Fruit fly (Drosophila melanogaster): ENCODE measurements around the gene CG8117.
A peak's percentile ranks its signal among the peaks of the same experiment; 100 is the strongest.

CG8117 gene

DNA sequence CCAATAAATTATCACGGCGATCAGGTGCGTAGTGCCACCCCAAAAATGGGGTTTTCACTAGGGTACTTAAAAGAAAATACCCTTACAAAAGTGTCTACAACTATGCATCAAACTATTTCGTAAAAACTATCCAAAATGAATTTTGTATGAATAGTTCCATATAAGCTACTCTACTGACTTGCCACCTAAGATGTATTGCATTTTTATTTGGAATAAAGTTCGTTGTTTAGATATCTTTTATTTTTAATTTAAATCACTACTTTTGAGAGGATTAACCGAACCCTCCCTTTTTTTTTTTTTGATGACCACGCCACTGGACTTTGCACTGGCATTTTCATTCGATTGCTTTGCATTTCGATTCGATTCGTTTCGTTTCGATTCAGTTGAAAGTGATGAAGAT lies 5.5 kb downstream of the CG8117 start:
- TF ChIP-seq CrebA (GFP tag; optimal IDR thresholded peaks at IDR 0.05; ENCODE audit: borderline replicate concordance): no peak
- no peak for TF ChIP-seq pan (optimal IDR thresholded peaks at IDR 0.05)
- peak in 1 of 2 experiments; percentile 7 for TF ChIP-seq foxo (GFP tag; optimal IDR thresholded peaks at IDR 0.05)

DNA sequence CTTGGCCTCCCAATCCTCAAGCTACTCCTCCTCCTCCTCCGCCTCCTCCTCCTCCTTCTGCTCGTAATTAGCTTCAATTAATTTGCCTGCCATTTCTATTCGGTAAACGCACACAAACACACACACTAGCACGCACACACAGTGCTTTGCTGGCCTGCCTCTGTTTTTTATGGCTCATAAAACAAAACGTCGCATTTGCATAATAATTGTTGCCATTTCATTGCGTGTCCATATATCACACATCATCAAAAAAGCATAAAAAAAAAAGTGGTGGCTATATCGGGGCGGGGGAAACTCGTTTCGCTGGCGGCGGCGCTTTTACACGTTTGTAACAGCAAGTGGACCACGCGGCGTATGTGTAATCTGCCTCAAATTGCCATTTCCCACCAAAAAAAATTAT lies 7.5 kb downstream of the CG8117 start:
- TF ChIP-seq sv (GFP tag; optimal IDR thresholded peaks at IDR 0.05) (no peak), usp (GFP tag; optimal IDR thresholded peaks at IDR 0.05) (no peak), Myc (optimal IDR thresholded peaks at IDR 0.05) (no peak)

dm6 chrX:15653364-15653809 lies 9.4 kb downstream of the CG8117 start:
- TF ChIP-seq sv (GFP tag; optimal IDR thresholded peaks at IDR 0.05) (no peak), dsf (GFP tag; optimal IDR thresholded peaks at IDR 0.05; ENCODE audit: borderline replicate concordance) (no peak), h (GFP tag; optimal IDR thresholded peaks at IDR 0.05) (peak; percentile 17), br (GFP tag; optimal IDR thresholded peaks at IDR 0.05) (no peak), N (GFP tag; optimal IDR thresholded peaks at IDR 0.05) (no peak), Dfd (GFP tag; optimal IDR thresholded peaks at IDR 0.05) (no peak), dl (GFP tag; optimal IDR thresholded peaks at IDR 0.05; ENCODE audit: insufficient read depth in 1 of 2, partially characterized antibody in 2 of 2) (no peak), brk (GFP tag; optimal IDR thresholded peaks at IDR 0.05) (no peak), Hnf4 (GFP tag; optimal IDR thresholded peaks at IDR 0.05) (peak; percentile 4), Myc (optimal IDR thresholded peaks at IDR 0.05) (peak; percentile 68), Rel (GFP tag; optimal IDR thresholded peaks at IDR 0.05) (no peak), Rel (tag; optimal IDR thresholded peaks at IDR 0.05) (no peak), Vsx2 (GFP tag; optimal IDR thresholded peaks at IDR 0.05; ENCODE audit: partially characterized antibody) (peak; percentile 80), OdsH (GFP tag; optimal IDR thresholded peaks at IDR 0.05) (no peak), CG9705 (GFP tag; optimal IDR thresholded peaks at IDR 0.05) (no peak), woc (GFP tag; optimal IDR thresholded peaks at IDR 0.05) (no peak), sage (GFP tag; optimal IDR thresholded peaks at IDR 0.05) (no peak), dmrt93B (GFP tag; optimal IDR thresholded peaks at IDR 0.05) (no peak), Sp1 (GFP tag; optimal IDR thresholded peaks at IDR 0.05) (no peak), CG32264 (GFP tag; optimal IDR thresholded peaks at IDR 0.05) (no peak), foxo (GFP tag; optimal IDR thresholded peaks at IDR 0.05) (peak in 1 of 2 experiments; percentile 28), psq (GFP tag; optimal IDR thresholded peaks at IDR 0.05) (no peak), Dif (GFP tag; optimal IDR thresholded peaks at IDR 0.05; ENCODE audit: partially characterized antibody) (no peak), Abd-B (GFP tag; optimal IDR thresholded peaks at IDR 0.05) (no peak)

DNA sequence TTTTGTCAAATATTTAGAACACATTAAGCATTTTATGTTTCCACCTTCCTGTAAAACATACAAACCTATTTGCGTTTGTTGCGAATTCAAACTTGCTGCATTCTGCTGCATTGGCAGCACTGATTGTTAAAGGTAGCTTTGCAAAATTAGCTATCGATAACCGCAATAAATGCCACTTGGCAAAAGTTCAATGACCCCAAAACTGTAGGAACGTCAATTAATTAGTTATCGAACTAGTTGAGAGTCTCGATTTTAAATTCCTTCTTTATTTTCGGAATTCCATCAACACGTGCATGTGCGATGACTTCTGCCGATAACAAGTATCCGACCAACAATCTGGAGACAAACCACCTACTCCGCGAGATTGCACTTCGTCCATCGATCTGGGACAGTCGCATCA lies 18.3 kb downstream of the CG8117 start, which contains the start of gene CG8119:
Gene CG8119 (plus strand): TSS at position 301 of the 400 bp plus-strand sequence.
- TF ChIP-seq Hr78 (GFP tag; optimal IDR thresholded peaks at IDR 0.05) (no peak), Abd-B (GFP tag; optimal IDR thresholded peaks at IDR 0.05) (no peak), OdsH (GFP tag; optimal IDR thresholded peaks at IDR 0.05) (no peak), psq (GFP tag; optimal IDR thresholded peaks at IDR 0.05) (no peak), tai (GFP tag; optimal IDR thresholded peaks at IDR 0.05) (no peak), HLH106 (tag; optimal IDR thresholded peaks at IDR 0.05) (no peak), sv (GFP tag; optimal IDR thresholded peaks at IDR 0.05) (no peak), CG9705 (GFP tag; optimal IDR thresholded peaks at IDR 0.05) (no peak)

DNA sequence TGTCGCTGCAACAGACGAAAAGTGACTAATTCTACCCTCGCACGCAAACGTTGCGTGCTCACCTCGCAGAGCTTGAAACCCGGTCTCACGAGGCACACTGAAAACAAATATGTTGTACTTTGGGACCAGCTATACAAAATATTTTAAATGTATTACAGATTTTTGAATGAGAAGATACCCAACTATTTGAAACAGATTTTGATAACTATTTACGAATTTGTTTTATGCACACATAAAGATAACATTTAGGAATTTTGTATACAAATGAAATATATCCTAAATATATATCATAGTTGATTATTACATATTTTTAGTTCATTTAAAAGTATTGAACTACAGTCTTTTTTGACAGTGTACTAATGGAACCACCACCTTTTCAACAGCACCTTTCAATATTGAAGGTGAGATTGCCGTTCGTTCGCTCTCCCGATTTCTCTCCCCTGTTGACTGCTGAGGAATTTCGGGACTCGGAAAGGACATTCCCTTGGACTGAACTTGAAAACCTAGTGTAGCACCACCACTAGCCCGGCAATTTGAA lies 27.1 kb downstream of the CG8117 start, which contains the start of gene CG15646:
Gene CG15646 (minus strand): TSS at position 4 of the 538 bp plus-strand sequence.
- TF ChIP-seq Rel (GFP tag; optimal IDR thresholded peaks at IDR 0.05) (peak; percentile 2), Rel (tag; optimal IDR thresholded peaks at IDR 0.05) (no peak), tai (GFP tag; optimal IDR thresholded peaks at IDR 0.05) (peak; percentile 41), sage (GFP tag; optimal IDR thresholded peaks at IDR 0.05) (peak; percentile 1), dsf (GFP tag; optimal IDR thresholded peaks at IDR 0.05; ENCODE audit: borderline replicate concordance) (no peak), br (GFP tag; optimal IDR thresholded peaks at IDR 0.05) (peak; percentile 9), dmrt93B (GFP tag; optimal IDR thresholded peaks at IDR 0.05) (peak; percentile 64), GATAd (GFP tag; optimal IDR thresholded peaks at IDR 0.05) (no peak), woc (GFP tag; optimal IDR thresholded peaks at IDR 0.05) (peak; percentile 30), foxo (GFP tag; optimal IDR thresholded peaks at IDR 0.05) (peak in 1 of 2 experiments; percentile 87), fru (GFP tag; optimal IDR thresholded peaks at IDR 0.05) (peak; percentile 77), N (GFP tag; optimal IDR thresholded peaks at IDR 0.05) (no peak), Mio (GFP tag; optimal IDR thresholded peaks at IDR 0.05) (no peak), Myc (optimal IDR thresholded peaks at IDR 0.05) (no peak), Sp1 (GFP tag; optimal IDR thresholded peaks at IDR 0.05) (peak; percentile 88), brk (GFP tag; optimal IDR thresholded peaks at IDR 0.05) (peak; percentile 45), Dif (GFP tag; optimal IDR thresholded peaks at IDR 0.05; ENCODE audit: partially characterized antibody) (no peak), rgr (GFP tag; optimal IDR thresholded peaks at IDR 0.05) (peak; percentile 78), h (GFP tag; optimal IDR thresholded peaks at IDR 0.05) (peak; percentile 75), OdsH (GFP tag; optimal IDR thresholded peaks at IDR 0.05) (peak; percentile 79), Jra (GFP tag; optimal IDR thresholded peaks at IDR 0.05) (no peak), psq (GFP tag; optimal IDR thresholded peaks at IDR 0.05) (peak; percentile 66), Hr83 (GFP tag; optimal IDR thresholded peaks at IDR 0.05; ENCODE audit: poor library complexity, severe bottlenecking) (no peak), lola (GFP tag; optimal IDR thresholded peaks at IDR 0.05) (no peak), Dfd (GFP tag; optimal IDR thresholded peaks at IDR 0.05) (no peak), HLH106 (tag; optimal IDR thresholded peaks at IDR 0.05) (peak; percentile 91), jim (GFP tag; optimal IDR thresholded peaks at IDR 0.05) (no peak), Vsx2 (GFP tag; optimal IDR thresholded peaks at IDR 0.05; ENCODE audit: partially characterized antibody) (no peak), CG32264 (GFP tag; optimal IDR thresholded peaks at IDR 0.05) (no peak), Abd-B (GFP tag; optimal IDR thresholded peaks at IDR 0.05) (no peak), Hr78 (GFP tag; optimal IDR thresholded peaks at IDR 0.05) (no peak)
